Worm (Caenorhabditis elegans) whole organism, L4 larva: ENCODE data around the gene nduf-11.
A peak's percentile ranks its signal among the peaks of the same experiment; 100 is the strongest.

Experiments
- F10B5.3 ChIP-seq: sonication (generic microtip); optimal IDR thresholded peaks from 2 replicates; lab custom pipeline; 2016; ENCODE audit warnings: mild to moderate bottlenecking, missing genetic modification characterization, missing compliant biosample characterization
- F26F4.8 ChIP-seq: fragments of 200-800 bp; sonication (Bioruptor generic); conservative IDR thresholded peaks from 2 replicates; pipeline ENCODE4 v1.3.6; 2022; ENCODE audit warnings: missing genetic modification characterization, missing compliant biosample characterization
- F44E2.7 ChIP-seq: fragments of 200-800 bp; sonication (Bioruptor generic); IDR thresholded peaks from 2 replicates; pipeline ENCODE4 v2.1.2; 2022; ENCODE audit warnings: missing genetic modification characterization, missing compliant biosample characterization
- F49E8.2 ChIP-seq: sonication (generic microtip); optimal IDR thresholded peaks from 2 replicates; lab custom pipeline; 2016; ENCODE audit warnings: missing compliant biosample characterization, mild to moderate bottlenecking, missing genetic modification characterization, borderline replicate concordance
- R02D3.7 ChIP-seq: fragments of 150-350 bp; sonication (generic microtip); optimal IDR thresholded peaks from 3 replicates; lab custom pipeline; 2014; ENCODE audit warnings: missing biosample characterization, missing genetic modification characterization
- T20F7.1 ChIP-seq: fragments of 200-800 bp; sonication (Bioruptor generic); optimal IDR thresholded peaks from 2 replicates; lab custom pipeline; 2018; ENCODE audit warnings: mild to moderate bottlenecking, missing genetic modification characterization, missing compliant biosample characterization
- T26A8.4 ChIP-seq: fragments of 200-800 bp; sonication (Bioruptor generic); IDR thresholded peaks from 2 replicates; pipeline ENCODE4 v1.3.6; 2022; ENCODE audit warnings: missing genetic modification characterization, missing compliant biosample characterization
- Y48G9A.11 ChIP-seq: fragments of 200-800 bp; sonication (Bioruptor generic); IDR thresholded peaks from 2 replicates; pipeline ENCODE4 v1.3.6; 2022; ENCODE audit warnings: missing genetic modification reagents, missing genetic modification characterization, missing compliant biosample characterization
- ZK337.2 ChIP-seq: fragments of 200-800 bp; sonication (Bioruptor generic); IDR thresholded peaks from 2 replicates; pipeline ENCODE4 v1.3.6; 2022; ENCODE audit warnings: missing genetic modification reagents, missing genetic modification characterization, missing compliant biosample characterization
- aly-2 ChIP-seq: sonication (generic microtip); optimal IDR thresholded peaks from 2 replicates; lab custom pipeline; 2018; ENCODE audit warnings: missing biosample characterization, missing genetic modification characterization
- arid-1 ChIP-seq: fragments of 200-800 bp; sonication (Bioruptor generic); conservative IDR thresholded peaks from 2 replicates; pipeline ENCODE4 v1.3.6; 2022; ENCODE audit warnings: missing genetic modification reagents, missing genetic modification characterization, missing compliant biosample characterization
- ceh-28 ChIP-seq: fragments of 150-350 bp; optimal IDR thresholded peaks from 2 replicates; lab custom pipeline; 2014; ENCODE audit warnings: missing biosample characterization, missing genetic modification reagents, missing genetic modification characterization
- ceh-32 ChIP-seq: sonication (generic microtip); optimal IDR thresholded peaks from 2 replicates; lab custom pipeline; 2016; ENCODE audit warnings: mild to moderate bottlenecking, missing genetic modification characterization, missing compliant biosample characterization; ENCODE audit not compliant: poor library complexity
- ces-1 ChIP-seq: fragments of 150-350 bp; sonication (generic microtip); optimal IDR thresholded peaks from 4 replicates; lab custom pipeline; 2014; ENCODE audit warnings: missing biosample characterization, missing genetic modification reagents, missing genetic modification characterization
- cey-2 ChIP-seq: sonication (generic microtip); optimal IDR thresholded peaks from 3 replicates; lab custom pipeline; 2017; ENCODE audit warnings: missing genetic modification characterization, mild to moderate bottlenecking, missing compliant biosample characterization, antibody characterized with exemption, borderline replicate concordance; ENCODE audit not compliant: insufficient read depth
- daf-12 ChIP-seq: fragments of 150-350 bp; optimal IDR thresholded peaks from 2 replicates; lab custom pipeline; 2014; ENCODE audit warnings: missing biosample characterization, missing genetic modification reagents, missing genetic modification characterization
- daf-19 ChIP-seq: fragments of 200-800 bp; sonication (Bioruptor generic); conservative IDR thresholded peaks from 2 replicates; pipeline ENCODE4 v1.3.6; 2022; ENCODE audit warnings: missing genetic modification characterization, missing compliant biosample characterization
- daf-8 ChIP-seq: fragments of 200-800 bp; sonication (Bioruptor generic); IDR thresholded peaks from 2 replicates; pipeline ENCODE4 v1.3.6; 2022; ENCODE audit warnings: missing genetic modification characterization, missing compliant biosample characterization
- dpl-1 ChIP-seq: fragments of 150-350 bp; optimal IDR thresholded peaks from 2 replicates; lab custom pipeline; 2014; ENCODE audit warnings: missing biosample characterization, missing genetic modification reagents, missing genetic modification characterization
- duxl-1 ChIP-seq: sonication (generic microtip); optimal IDR thresholded peaks from 2 replicates; lab custom pipeline; 2016; ENCODE audit warnings: mild to moderate bottlenecking, missing genetic modification characterization, moderate library complexity, missing compliant biosample characterization; ENCODE audit not compliant: poor library complexity
- dve-1 ChIP-seq: sonication (generic microtip); optimal IDR thresholded peaks from 2 replicates; lab custom pipeline; 2017; ENCODE audit warnings: antibody characterized with exemption, mild to moderate bottlenecking, missing genetic modification characterization, missing compliant biosample characterization; ENCODE audit not compliant: insufficient read depth
- fkh-10 ChIP-seq: fragments of 150-350 bp; optimal IDR thresholded peaks from 2 replicates; lab custom pipeline; 2014; ENCODE audit warnings: missing biosample characterization, missing genetic modification reagents, missing genetic modification characterization
- fos-1 ChIP-seq: fragments of 150-350 bp; optimal IDR thresholded peaks from 2 replicates; lab custom pipeline; 2014; ENCODE audit warnings: missing biosample characterization, missing genetic modification characterization
- gei-8 ChIP-seq: fragments of 200-800 bp; sonication (Bioruptor generic); optimal IDR thresholded peaks from 2 replicates; lab custom pipeline; 2018; ENCODE audit warnings: mild to moderate bottlenecking, missing genetic modification characterization, missing compliant biosample characterization
- hif-1 ChIP-seq, 2 experiments: sonication (generic microtip); optimal IDR thresholded peaks; 2 replicates each; lab custom pipeline; 2016 to 2017; ENCODE audit warnings: missing compliant biosample characterization in 2 of 2, missing genetic modification characterization in 2 of 2, missing genetic modification reagents in 2 of 2, missing genotype in 2 of 2, mild to moderate bottlenecking in 1 of 2
- lim-7 ChIP-seq: fragments of 200-800 bp; sonication (Bioruptor generic); IDR thresholded peaks from 2 replicates; pipeline ENCODE4 v1.3.6; 2022; ENCODE audit warnings: missing genetic modification characterization, missing compliant biosample characterization
- lin-13 ChIP-seq: fragments of 150-350 bp; optimal IDR thresholded peaks from 2 replicates; lab custom pipeline; 2014; ENCODE audit warnings: missing biosample characterization, missing genetic modification reagents, missing genetic modification characterization
- lin-15B ChIP-seq: fragments of 150-350 bp; sonication (generic microtip); optimal IDR thresholded peaks from 3 replicates; lab custom pipeline; 2014; ENCODE audit warnings: missing biosample characterization, missing genetic modification characterization
- lin-29 ChIP-seq: fragments of 200-800 bp; sonication (Bioruptor generic); IDR thresholded peaks from 2 replicates; pipeline ENCODE4 v1.3.6; 2022; ENCODE audit warnings: missing genetic modification reagents, missing genetic modification characterization, missing compliant biosample characterization
- lin-39 ChIP-seq: fragments of 150-350 bp; optimal IDR thresholded peaks from 2 replicates; lab custom pipeline; 2014; ENCODE audit warnings: missing biosample characterization, missing genetic modification reagents, missing genetic modification characterization
- lir-3 ChIP-seq: sonication (generic microtip); optimal IDR thresholded peaks from 2 replicates; lab custom pipeline; 2016; ENCODE audit warnings: mild to moderate bottlenecking, missing genetic modification characterization, missing compliant biosample characterization
- lsy-2 ChIP-seq, 2 experiments: fragments of 150-350 bp in 1 of 2; sonication (generic microtip) in 1 of 2; optimal IDR thresholded peaks; 2 replicates each; lab custom pipeline; 2014 to 2017; ENCODE audit warnings: missing biosample characterization in 2 of 2, missing genetic modification characterization in 2 of 2
- mdl-1 ChIP-seq, 2 experiments: fragments of 150-350 bp in 1 of 2; sonication (generic microtip) in 1 of 2; optimal IDR thresholded peaks; 2 replicates each; lab custom pipeline; 2014 to 2017; ENCODE audit warnings: missing biosample characterization in 2 of 2, missing genetic modification characterization in 2 of 2
- mep-1 ChIP-seq: fragments of 150-350 bp; sonication (generic microtip); optimal IDR thresholded peaks from 3 replicates; lab custom pipeline; 2014; ENCODE audit warnings: missing biosample characterization, missing genetic modification characterization
- mes-2 ChIP-seq: sonication (generic microtip); optimal IDR thresholded peaks from 2 replicates; lab custom pipeline; 2016; ENCODE audit warnings: missing genotype, mild to moderate bottlenecking, missing genetic modification characterization, missing compliant biosample characterization; ENCODE audit not compliant: poor library complexity, severe bottlenecking
- mxl-2 ChIP-seq: fragments of 200-800 bp; sonication (Bioruptor generic); conservative IDR thresholded peaks from 2 replicates; pipeline ENCODE4 v1.3.6; 2022; ENCODE audit warnings: missing genetic modification reagents, missing genetic modification characterization, missing compliant biosample characterization
- mxl-3 ChIP-seq: fragments of 200-800 bp; sonication (Bioruptor generic); optimal IDR thresholded peaks from 2 replicates; lab custom pipeline; 2018; ENCODE audit warnings: mild to moderate bottlenecking, missing genetic modification characterization, missing compliant biosample characterization
- nhr-102 ChIP-seq: sonication (generic microtip); optimal IDR thresholded peaks from 2 replicates; lab custom pipeline; 2016; ENCODE audit warnings: mild to moderate bottlenecking, missing genetic modification characterization, moderate library complexity, missing compliant biosample characterization
- nhr-11 ChIP-seq: fragments of 150-350 bp; optimal IDR thresholded peaks from 2 replicates; lab custom pipeline; 2014; ENCODE audit warnings: missing biosample characterization, missing genetic modification characterization
- nhr-42 ChIP-seq: fragments of 200-800 bp; sonication (Bioruptor generic); IDR thresholded peaks from 2 replicates; pipeline ENCODE4 v1.3.6; 2022; ENCODE audit warnings: missing genetic modification characterization, missing compliant biosample characterization
- nhr-6 ChIP-seq: fragments of 150-350 bp; optimal IDR thresholded peaks from 2 replicates; lab custom pipeline; 2014; ENCODE audit warnings: missing biosample characterization, missing genetic modification characterization
- nhr-77 ChIP-seq: fragments of 150-350 bp; optimal IDR thresholded peaks from 2 replicates; lab custom pipeline; 2014; ENCODE audit warnings: missing biosample characterization, missing genetic modification characterization
- sdz-12 ChIP-seq: fragments of 200-800 bp; sonication (Bioruptor generic); optimal IDR thresholded peaks from 2 replicates; lab custom pipeline; 2018; ENCODE audit warnings: mild to moderate bottlenecking, missing genetic modification characterization, missing compliant biosample characterization
- snpc-1.2 ChIP-seq: fragments of 200-800 bp; sonication (Bioruptor generic); IDR thresholded peaks from 2 replicates; pipeline ENCODE4 v1.3.6; 2022; ENCODE audit warnings: missing genetic modification reagents, missing genetic modification characterization, missing compliant biosample characterization
- snpc-4 ChIP-seq: fragments of 150-350 bp; optimal IDR thresholded peaks from 2 replicates; lab custom pipeline; 2014; ENCODE audit warnings: missing biosample characterization, missing genetic modification characterization
- spr-3 ChIP-seq: fragments of 200-800 bp; sonication (Bioruptor generic); optimal IDR thresholded peaks from 2 replicates; lab custom pipeline; 2018; ENCODE audit warnings: mild to moderate bottlenecking, missing genetic modification characterization, missing compliant biosample characterization
- tra-1 ChIP-seq: fragments of 200-800 bp; sonication (Bioruptor generic); IDR thresholded peaks from 2 replicates; pipeline ENCODE4 v1.3.6; 2022; ENCODE audit warnings: missing genetic modification reagents, missing genetic modification characterization, missing compliant biosample characterization
- vab-7 ChIP-seq: fragments of 200-800 bp; sonication (Bioruptor generic); IDR thresholded peaks from 2 replicates; pipeline ENCODE4 v1.3.6; 2022; ENCODE audit warnings: missing genetic modification reagents, missing genetic modification characterization, missing compliant biosample characterization
- zfp-2 ChIP-seq: sonication (generic microtip); optimal IDR thresholded peaks from 2 replicates; lab custom pipeline; 2016; ENCODE audit warnings: mild to moderate bottlenecking, missing genetic modification characterization, missing compliant biosample characterization
- zip-11 ChIP-seq: fragments of 200-800 bp; sonication (Bioruptor generic); IDR thresholded peaks from 2 replicates; pipeline ENCODE4 v1.3.6; 2022; ENCODE audit warnings: missing genetic modification characterization, missing compliant biosample characterization
- ztf-7 ChIP-seq: fragments of 150-350 bp; optimal IDR thresholded peaks from 2 replicates; lab custom pipeline; 2014; ENCODE audit warnings: missing biosample characterization, missing genetic modification characterization

Gene nduf-11

ce11 chrII:11345570-11346029, at the start of gene nduf-11:
Gene nduf-11 (minus strand): TSS chrII:11345620.
- TF ChIP-seq lim-7 (GFP tag; lab: Robert Waterston, UW) (no peak), nhr-11 (peak; percentile 53), lsy-2 (tag; optimal IDR thresholded peaks at IDR 0.05; lab: Kevin White, UChicago) (peak; percentile 6 to 92), lin-29 (0 out of 2 replicates have a peak, but pooled peaks have one; percentile 41), fkh-10 (GFP tag; lab: Kevin White, UChicago) (peak; percentile 29), spr-3 (GFP tag; lab: Kevin White, UChicago) (peak; percentile 27), aly-2 (no peak), ZK337.2 (no peak), arid-1 (GFP tag; lab: Robert Waterston, UW) (no peak), mdl-1 (tag; optimal IDR thresholded peaks at IDR 0.05; lab: Kevin White, UChicago) (peak in 1 of 2 experiments; percentile 19), nhr-77 (tag; lab: Kevin White, UChicago) (peak; percentile 76), dpl-1 (GFP tag; lab: Kevin White, UChicago) (peak; percentile 97), cey-2 (tag; lab: Kevin White, UChicago) (no peak), ces-1 (no peak), F10B5.3 (tag; lab: Kevin White, UChicago) (peak; percentile 49), zip-11 (no peak), tra-1 (GFP tag; lab: Robert Waterston, UW) (no peak), Y48G9A.11 (no peak), lin-15B (tag; lab: Kevin White, UChicago) (no peak), F44E2.7 (GFP tag; lab: Robert Waterston, UW) (no peak), F49E8.2 (tag; lab: Kevin White, UChicago) (peak; percentile 41), lin-39 (tag; lab: Kevin White, UChicago) (no peak), vab-7 (GFP tag; lab: Robert Waterston, UW) (no peak), gei-8 (GFP tag; lab: Kevin White, UChicago) (no peak), mes-2 (tag; lab: Kevin White, UChicago) (peak; percentile 86), daf-19 (no peak), lir-3 (tag; lab: Kevin White, UChicago) (no peak), mxl-3 (GFP tag; lab: Kevin White, UChicago) (no peak), nhr-102 (tag; lab: Kevin White, UChicago) (peak; percentile 89), nhr-6 (peak; percentile 75), T20F7.1 (GFP tag; lab: Kevin White, UChicago) (no peak), zfp-2 (tag; lab: Kevin White, UChicago) (no peak), hif-1 (tag; optimal IDR thresholded peaks at IDR 0.05; lab: Kevin White, UChicago) (peak in 1 of 2 experiments; percentile 42), lin-13 (GFP tag; lab: Kevin White, UChicago) (peak; percentile 53), sdz-12 (GFP tag; lab: Kevin White, UChicago) (no peak), T26A8.4 (GFP tag; lab: Robert Waterston, UW) (peak; percentile 80), snpc-4 (tag; lab: Kevin White, UChicago) (no peak), snpc-1.2 (0 out of 2 replicates have a peak, but pooled peaks have one; percentile 28), fos-1 (tag; lab: Kevin White, UChicago) (no peak), mep-1 (tag; lab: Kevin White, UChicago) (peak; percentile 89), daf-8 (no peak), ztf-7 (peak; percentile 48), dve-1 (tag; lab: Kevin White, UChicago) (peak; percentile 84), mxl-2 (GFP tag; lab: Robert Waterston, UW) (no peak), ceh-32 (no peak), nhr-42 (GFP tag; lab: Robert Waterston, UW) (peak; percentile 25; the same call in 1 of the 2 replicates), daf-12 (no peak), R02D3.7 (tag; lab: Kevin White, UChicago) (no peak), duxl-1 (tag; lab: Kevin White, UChicago) (peak; percentile 55), ceh-28 (tag; lab: Kevin White, UChicago) (no peak), F26F4.8 (GFP tag; lab: Robert Waterston, UW) (no peak)
